Worm (Caenorhabditis elegans): ENCODE measurements around the gene srxa-9.

DNA sequence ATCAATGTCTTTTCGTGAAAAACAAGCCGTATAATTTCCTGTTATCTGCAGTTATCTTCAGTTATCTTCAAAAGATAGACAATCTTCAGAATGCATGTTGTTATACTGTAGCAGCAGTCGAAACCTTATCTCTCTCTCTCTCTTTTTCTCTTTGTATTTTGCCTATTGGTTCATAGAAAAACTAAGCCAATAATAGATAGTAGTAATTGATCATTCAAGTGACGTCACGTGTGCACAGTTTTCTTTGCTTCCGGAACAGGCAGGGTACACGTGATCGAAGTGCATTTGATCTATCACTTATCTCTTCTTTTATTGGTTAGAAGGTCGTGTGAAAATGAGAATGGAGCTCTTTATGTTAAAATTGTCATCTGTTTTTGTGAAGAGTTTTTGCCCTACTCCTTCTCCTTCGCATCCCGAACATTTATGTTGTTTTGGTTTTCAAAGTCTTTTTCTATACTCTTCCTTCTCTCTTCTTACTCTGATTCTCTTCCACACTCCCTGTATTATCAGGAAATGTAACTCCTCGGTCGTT, 42.2 kb upstream of the srxa-9 start:
- no peak for TF ChIP-seq lin-35 (GFP tag; optimal IDR thresholded peaks at IDR 0.05)
- TF ChIP-seq lin-40 (tag; optimal IDR thresholded peaks at IDR 0.05): peak; percentile 39
- no peak for TF ChIP-seq B0019.2 (GFP tag; conservative IDR thresholded peaks at IDR 0.05)
- TF ChIP-seq unc-62 (GFP tag; optimal IDR thresholded peaks at IDR 0.05): no peak
- TF ChIP-seq K12H6.12 (tag; optimal IDR thresholded peaks at IDR 0.05): peak; percentile 25

Measured in whole organism, young adult.